Worm (Caenorhabditis elegans) whole organism, L2 larva: ENCODE measurements around the gene F55G11.1.

Experiments used
- F13H6.1 ChIP-seq: sonication (generic microtip); optimal IDR thresholded peaks from 2 replicates; lab custom pipeline; 2016; ENCODE audit warnings: missing genetic modification characterization, missing compliant biosample characterization
- R02D3.7 ChIP-seq: fragments of 150-350 bp; optimal IDR thresholded peaks from 2 replicates; lab custom pipeline; 2014; ENCODE audit warnings: missing biosample characterization, missing genetic modification characterization
- Y55F3AM.14 ChIP-seq: fragments of 200-800 bp; sonication (Bioruptor generic); optimal IDR thresholded peaks from 2 replicates; lab custom pipeline; 2018; ENCODE audit warnings: mild to moderate bottlenecking, missing genetic modification characterization, missing compliant biosample characterization
- alr-1 ChIP-seq: fragments of 150-350 bp; optimal IDR thresholded peaks from 2 replicates; lab custom pipeline; 2014; ENCODE audit warnings: missing biosample characterization, missing genetic modification characterization
- aly-2 ChIP-seq: fragments of 150-350 bp; optimal IDR thresholded peaks from 2 replicates; lab custom pipeline; 2014; ENCODE audit warnings: missing biosample characterization, missing genetic modification characterization
- ama-1 ChIP-seq: fragments of 150-350 bp; optimal IDR thresholded peaks from 2 replicates; lab custom pipeline; 2018; ENCODE audit warnings: inconsistent platforms
- blmp-1 ChIP-seq: sonication (generic microtip); optimal IDR thresholded peaks from 2 replicates; lab custom pipeline; 2017; ENCODE audit warnings: missing genetic modification characterization, mild to moderate bottlenecking, missing compliant biosample characterization, antibody characterized with exemption, moderate library complexity; ENCODE audit not compliant: insufficient read depth
- ceh-16 ChIP-seq: fragments of 150-350 bp; optimal IDR thresholded peaks from 2 replicates; lab custom pipeline; 2014; ENCODE audit warnings: missing biosample characterization, missing genetic modification characterization
- ceh-82 ChIP-seq: fragments of 150-350 bp; optimal IDR thresholded peaks from 2 replicates; lab custom pipeline; 2014; ENCODE audit warnings: missing biosample characterization, missing genetic modification characterization
- crh-2 ChIP-seq: sonication (generic microtip); optimal IDR thresholded peaks from 2 replicates; lab custom pipeline; 2017; ENCODE audit warnings: missing biosample characterization, missing genetic modification characterization
- elt-1 ChIP-seq: fragments of 150-350 bp; optimal IDR thresholded peaks from 2 replicates; lab custom pipeline; 2014; ENCODE audit warnings: missing biosample characterization, missing genetic modification characterization
- fos-1 ChIP-seq: fragments of 150-350 bp; optimal IDR thresholded peaks from 2 replicates; lab custom pipeline; 2014; ENCODE audit warnings: missing biosample characterization, missing genetic modification characterization
- gmeb-1 ChIP-seq: fragments of 150-350 bp; optimal IDR thresholded peaks from 2 replicates; lab custom pipeline; 2014; ENCODE audit warnings: missing biosample characterization, missing genetic modification characterization
- lsy-2 ChIP-seq, 2 experiments: fragments of 150-350 bp in 1 of 2; sonication (generic microtip) in 1 of 2; optimal IDR thresholded peaks; 2 replicates each; lab custom pipeline; 2014 to 2017; ENCODE audit warnings: missing biosample characterization in 2 of 2, missing genetic modification characterization in 2 of 2
- mbf-1 ChIP-seq: sonication (generic microtip); optimal IDR thresholded peaks from 2 replicates; lab custom pipeline; 2017; ENCODE audit warnings: missing biosample characterization, missing genetic modification characterization
- mdl-1 ChIP-seq, 2 experiments: fragments of 150-350 bp in 1 of 2; sonication (generic microtip) in 1 of 2; optimal IDR thresholded peaks; 2 replicates each; lab custom pipeline; 2017; ENCODE audit warnings: missing biosample characterization in 2 of 2, missing genetic modification characterization in 2 of 2
- nhr-10 ChIP-seq: sonication (generic microtip); optimal IDR thresholded peaks from 2 replicates; lab custom pipeline; 2017; ENCODE audit warnings: missing biosample characterization, missing genetic modification characterization
- nhr-11 ChIP-seq: fragments of 150-350 bp; optimal IDR thresholded peaks from 2 replicates; lab custom pipeline; 2014; ENCODE audit warnings: missing biosample characterization, missing genetic modification characterization
- nhr-21 ChIP-seq: fragments of 150-350 bp; optimal IDR thresholded peaks from 2 replicates; lab custom pipeline; 2014; ENCODE audit warnings: missing biosample characterization, missing genetic modification characterization
- nhr-6 ChIP-seq: fragments of 150-350 bp; optimal IDR thresholded peaks from 2 replicates; lab custom pipeline; 2014; ENCODE audit warnings: missing biosample characterization, missing genetic modification characterization
- sma-3 ChIP-seq: sonication (generic microtip); optimal IDR thresholded peaks from 2 replicates; lab custom pipeline; 2016; ENCODE audit warnings: missing genetic modification reagents, missing genetic modification characterization, missing compliant biosample characterization
- sma-9 ChIP-seq, 2 experiments: fragments of 150-350 bp in 1 of 2; sonication (generic microtip) in 1 of 2; optimal IDR thresholded peaks; 2 replicates each; lab custom pipeline; 2014 to 2016; ENCODE audit warnings: missing genetic modification characterization in 2 of 2, mild to moderate bottlenecking in 1 of 2, missing biosample characterization in 1 of 2, missing compliant biosample characterization in 1 of 2, missing genetic modification reagents in 1 of 2, moderate library complexity in 1 of 2
- zag-1 ChIP-seq: fragments of 150-350 bp; optimal IDR thresholded peaks from 2 replicates; lab custom pipeline; 2014; ENCODE audit warnings: missing biosample characterization, missing genetic modification characterization
- ztf-11 ChIP-seq: sonication (generic microtip); optimal IDR thresholded peaks from 2 replicates; lab custom pipeline; 2017; ENCODE audit warnings: missing biosample characterization, missing genetic modification characterization

F55G11.1 gene

DNA sequence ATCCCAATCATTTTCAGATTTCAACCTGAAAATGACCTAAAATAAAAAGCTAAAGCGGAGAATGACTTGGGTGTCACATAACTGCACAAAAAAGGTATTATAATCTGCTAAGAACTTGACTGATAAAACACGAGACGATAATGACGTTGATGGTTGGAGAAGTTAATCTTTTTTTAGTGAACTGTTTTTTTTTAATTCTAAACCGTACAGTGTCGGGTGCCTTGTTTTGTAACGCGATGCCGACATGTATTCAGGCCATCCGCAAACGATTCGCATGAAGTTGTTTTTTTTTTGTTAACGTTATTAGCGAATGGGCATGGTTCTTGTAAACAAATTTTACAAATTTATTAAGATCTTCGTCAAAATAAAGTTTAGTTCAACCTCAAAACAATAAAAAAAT, 43.0 kb upstream of the F55G11.1 start, which contains the start of gene K10D11.6:
TSS of gene K10D11.6 (minus strand) at position 101 of the 400 bp plus-strand sequence.
- TF ChIP-seq fos-1 = peak; percentile 7
- no peak for TF ChIP-seq nhr-6 (tag; lab: Kevin White, UChicago)

ce11 chrIV:12985961-12986360, 39.6 kb upstream of the F55G11.1 start, which contains the start of gene K10D11.3:
Gene K10D11.3 (minus strand): TSS chrIV:12986134.
- TF ChIP-seq fos-1 (peak; percentile 64), sma-3 (GFP tag; lab: Kevin White, UChicago) (no peak)

ce11 chrIV:12978307-12979036, 32.1 kb upstream of the F55G11.1 start, which contains the start of gene K10D11.2:
Gene K10D11.2 (plus strand): TSS chrIV:12978986.
- TF ChIP-seq sma-9 (GFP tag; optimal IDR thresholded peaks at IDR 0.05; lab: Kevin White, UChicago) (peak; percentile 34), sma-9 (tag; optimal IDR thresholded peaks at IDR 0.05; lab: Kevin White, UChicago) (no peak), F13H6.1 (tag; lab: Kevin White, UChicago) (no peak), mdl-1 (tag; optimal IDR thresholded peaks at IDR 0.05; lab: Kevin White, UChicago) (no peak), alr-1 (tag; lab: Kevin White, UChicago) (no peak), fos-1 (peak; percentile 46), lsy-2 (tag; optimal IDR thresholded peaks at IDR 0.05; lab: Kevin White, UChicago) (no peak), nhr-10 (no peak)

DNA sequence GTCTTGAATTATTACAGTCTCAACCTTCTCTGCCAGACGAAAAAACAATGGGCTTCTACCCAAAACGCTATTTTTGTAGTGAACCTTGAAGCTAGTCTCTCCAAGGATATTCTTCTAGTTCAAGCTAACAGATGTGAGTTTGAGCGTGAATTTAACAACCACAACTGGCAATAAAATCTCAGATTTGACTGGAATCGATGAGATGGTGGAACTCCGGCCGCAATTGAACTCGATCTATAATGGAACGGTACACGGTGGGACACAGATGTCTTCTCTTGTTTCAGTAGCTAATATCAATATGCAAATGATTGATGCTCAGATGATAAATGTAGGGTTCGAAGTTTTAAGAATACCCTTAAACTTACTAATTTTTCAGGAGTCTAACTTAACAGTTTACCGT, 31.3 kb upstream of the F55G11.1 start:
- TF ChIP-seq blmp-1 (no peak), gmeb-1 (tag; lab: Kevin White, UChicago) (no peak), elt-1 (tag; lab: Kevin White, UChicago) (no peak), alr-1 (tag; lab: Kevin White, UChicago) (no peak), lsy-2 (tag; optimal IDR thresholded peaks at IDR 0.05; lab: Kevin White, UChicago) (no peak), sma-3 (GFP tag; lab: Kevin White, UChicago) (no peak), mdl-1 (tag; optimal IDR thresholded peaks at IDR 0.05; lab: Kevin White, UChicago) (no peak)

DNA sequence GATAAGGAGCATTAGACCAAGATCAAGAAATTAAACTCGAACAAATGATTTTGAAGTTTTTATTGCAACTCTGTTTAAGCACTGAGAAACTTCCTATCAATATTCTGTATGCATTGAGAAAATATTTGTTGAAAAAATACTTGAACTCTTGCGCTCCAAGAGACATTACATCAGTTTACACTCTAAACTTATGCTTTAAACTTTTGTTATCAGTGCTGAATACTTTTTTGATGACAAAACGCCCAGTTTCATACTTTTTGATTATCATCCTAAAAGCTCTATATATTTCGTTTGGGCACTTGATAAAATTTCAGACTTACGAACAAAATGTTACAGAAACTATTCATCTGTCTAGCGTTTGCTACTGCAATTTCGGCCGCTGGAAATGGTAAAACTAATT, 29.6 kb upstream of the F55G11.1 start, which contains the start of gene dod-17:
TSS of gene dod-17 (plus strand) at position 323 of the 400 bp plus-strand sequence.
- TF ChIP-seq ceh-16 (tag; lab: Kevin White, UChicago) (no peak), fos-1 (peak; percentile 56)

ce11 chrIV:12973336-12973735, 26.9 kb upstream of the F55G11.1 start, which contains the start of gene F55G11.4:
Gene F55G11.4 (plus strand): TSS chrIV:12973624.
- no peak for TF ChIP-seq ceh-82 (tag; lab: Kevin White, UChicago)
- TF ChIP-seq ztf-11 (tag; lab: Kevin White, UChicago) = no peak
- TF ChIP-seq Y55F3AM.14 (GFP tag; lab: Kevin White, UChicago) = no peak
- peak; percentile 43 for TF ChIP-seq fos-1
- TF ChIP-seq mbf-1 = no peak
- no peak for TF ChIP-seq zag-1
- TF ChIP-seq nhr-21 (tag; lab: Kevin White, UChicago) = no peak
- TF ChIP-seq mdl-1 (tag; optimal IDR thresholded peaks at IDR 0.05; lab: Kevin White, UChicago) = no peak
- no peak for TF ChIP-seq ceh-16 (tag; lab: Kevin White, UChicago)
- TF ChIP-seq sma-9 (GFP tag; optimal IDR thresholded peaks at IDR 0.05; lab: Kevin White, UChicago) = peak; percentile 10
- TF ChIP-seq sma-9 (tag; optimal IDR thresholded peaks at IDR 0.05; lab: Kevin White, UChicago) = no peak

ce11 chrIV:12972780-12973179, 26.4 kb upstream of the F55G11.1 start:
- no peak for TF ChIP-seq ama-1 (lab: Kevin White, UChicago)
- TF ChIP-seq R02D3.7 (tag; lab: Kevin White, UChicago) = no peak
- no peak for TF ChIP-seq nhr-11 (tag; lab: Kevin White, UChicago)
- no peak for TF ChIP-seq F13H6.1 (tag; lab: Kevin White, UChicago)
- TF ChIP-seq mbf-1 = no peak
- TF ChIP-seq ztf-11 (tag; lab: Kevin White, UChicago) = no peak

ce11 chrIV:12971994-12972520, 25.7 kb upstream of the F55G11.1 start:
- no peak for TF ChIP-seq crh-2
- TF ChIP-seq aly-2 (tag; lab: Kevin White, UChicago) = no peak
- TF ChIP-seq fos-1 = peak; percentile 41
- no peak for TF ChIP-seq ceh-16 (tag; lab: Kevin White, UChicago)
